Worm (Caenorhabditis elegans): Measurements from ENCODE around the gene F23B2.7.

DNA sequence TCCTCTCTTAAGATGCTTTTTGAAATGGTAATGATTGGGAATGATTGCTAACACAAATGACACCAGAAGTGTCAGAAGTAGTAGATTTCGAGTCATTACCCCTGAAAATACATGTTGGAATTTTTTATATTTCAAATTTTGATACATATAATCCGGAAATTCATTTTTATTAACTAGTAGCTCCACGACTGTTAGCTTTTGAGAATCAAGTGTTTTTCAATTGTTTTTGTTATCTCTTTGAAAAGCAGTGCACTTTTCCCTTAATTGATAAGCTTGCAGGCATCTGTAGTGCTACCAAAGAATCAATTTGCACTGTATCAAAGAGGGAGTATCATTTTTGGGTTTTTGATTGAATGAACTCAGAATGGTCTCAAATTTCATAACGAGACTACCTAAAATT, 14.8 kb downstream of the F23B2.7 start, which contains the start of gene pcp-2:
- no peak for TF ChIP-seq flt-1 (GFP tag; IDR thresholded peaks at IDR 0.05)
- TF ChIP-seq ama-1 (optimal IDR thresholded peaks at IDR 0.05): no peak
- TF ChIP-seq ets-7 (tag; optimal IDR thresholded peaks at IDR 0.05): no peak
- no peak for TF ChIP-seq F13C5.2 (tag; optimal IDR thresholded peaks at IDR 0.05)
- TF ChIP-seq tra-4 (tag; optimal IDR thresholded peaks at IDR 0.05): no peak
- TF ChIP-seq tbx-37 (GFP tag; conservative IDR thresholded peaks at IDR 0.05): no peak
- TF ChIP-seq pes-1 (GFP tag; IDR thresholded peaks at IDR 0.05): no peak
- TF ChIP-seq sea-1 (GFP tag; conservative IDR thresholded peaks at IDR 0.05): no peak
- no peak for TF ChIP-seq scrt-1 (GFP tag; IDR thresholded peaks at IDR 0.05)

Measured in whole organism, early embryonic.